ENCODE assay signal across 2 worm cellular contexts in the genomic region with DNA sequence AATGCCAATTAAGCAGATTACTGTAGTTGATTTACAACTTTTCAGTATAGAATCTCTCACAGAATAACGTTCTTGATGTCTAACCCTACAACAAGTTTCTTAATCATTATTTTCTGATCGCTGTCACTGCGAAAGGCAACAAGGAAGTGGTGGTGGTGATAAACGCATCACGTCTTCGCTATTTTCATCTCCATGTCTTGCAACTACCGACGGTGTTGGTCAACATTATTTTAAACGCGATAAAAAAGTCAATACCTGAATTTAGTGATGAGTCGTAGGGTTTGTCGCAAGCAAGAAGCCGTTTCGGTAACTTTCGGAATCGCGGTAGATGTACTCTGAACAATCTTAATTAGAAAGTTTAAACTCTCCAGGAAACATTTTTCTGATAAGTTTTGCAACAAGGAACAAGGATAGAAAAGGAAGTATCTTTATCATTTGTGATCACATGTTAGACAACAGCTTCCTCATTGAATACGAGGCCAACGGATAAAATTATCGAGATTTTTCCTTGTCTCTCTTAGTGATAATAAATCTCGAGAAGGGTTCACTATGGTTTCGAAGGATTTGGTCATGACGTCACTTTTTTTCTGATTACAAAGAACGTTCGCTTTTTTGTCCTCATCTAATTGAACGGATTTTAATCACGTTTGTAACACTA.
TF ChIP-seq lines count a peak whose summit lies in the region.

No protein-coding gene starts in this region.

TF ChIP-seq in whole organism, L2 larva, 48 proteins besides CTCF, POLR2A, EP300 and RAD21 (continued from another document):
- TF ChIP-seq zag-1 (tag; optimal IDR thresholded peaks at IDR 0.05; lab: Kevin White, UChicago) (no peak), mdl-1 (tag; optimal IDR thresholded peaks at IDR 0.05; lab: Kevin White, UChicago) (no peak), dmd-4 (tag; optimal IDR thresholded peaks at IDR 0.05; lab: Kevin White, UChicago) (no peak), lin-39 (tag; optimal IDR thresholded peaks at IDR 0.05; lab: Kevin White, UChicago) (no peak), nhr-129 (tag; optimal IDR thresholded peaks at IDR 0.05; lab: Kevin White, UChicago) (no peak), gmeb-1 (tag; optimal IDR thresholded peaks at IDR 0.05; lab: Kevin White, UChicago) (no peak), elt-3 (tag; optimal IDR thresholded peaks at IDR 0.05; lab: Kevin White, UChicago) (no peak), snpc-4 (tag; optimal IDR thresholded peaks at IDR 0.05; lab: Kevin White, UChicago) (no peak), C34F6.9 (tag; optimal IDR thresholded peaks at IDR 0.05; lab: Kevin White, UChicago) (no peak), nhr-237 (tag; optimal IDR thresholded peaks at IDR 0.05; lab: Kevin White, UChicago) (no peak), nhr-23 (tag; optimal IDR thresholded peaks at IDR 0.05; lab: Kevin White, UChicago) (no peak), nhr-11 (tag; optimal IDR thresholded peaks at IDR 0.05; lab: Kevin White, UChicago) (no peak), Y55F3AM.14 (GFP tag; optimal IDR thresholded peaks at IDR 0.05; lab: Kevin White, UChicago) (no peak), nhr-21 (tag; optimal IDR thresholded peaks at IDR 0.05; lab: Kevin White, UChicago) (peak; percentile 73), sem-4 (tag; optimal IDR thresholded peaks at IDR 0.05; lab: Kevin White, UChicago) (no peak), unc-55 (GFP tag; optimal IDR thresholded peaks at IDR 0.05; lab: Kevin White, UChicago) (no peak), mab-5 (tag; optimal IDR thresholded peaks at IDR 0.05; lab: Kevin White, UChicago) (no peak), aly-2 (tag; optimal IDR thresholded peaks at IDR 0.05; lab: Kevin White, UChicago) (no peak), F13H6.1 (tag; optimal IDR thresholded peaks at IDR 0.05; lab: Kevin White, UChicago) (no peak), R02D3.7 (tag; optimal IDR thresholded peaks at IDR 0.05; lab: Kevin White, UChicago) (no peak), ztf-11 (tag; optimal IDR thresholded peaks at IDR 0.05; lab: Kevin White, UChicago) (no peak), fos-1 (tag; optimal IDR thresholded peaks at IDR 0.05; lab: Kevin White, UChicago) (no peak), nhr-6 (tag; optimal IDR thresholded peaks at IDR 0.05; lab: Kevin White, UChicago) (no peak), ama-1 (optimal IDR thresholded peaks at IDR 0.05; lab: Kevin White, UChicago) (no peak), alr-1 (tag; optimal IDR thresholded peaks at IDR 0.05; lab: Kevin White, UChicago) (no peak)
TF ChIP-seq in whole organism, L2 larva: peak in this region for 5.

TF ChIP-seq in whole organism, L4 larva, 104 proteins besides CTCF, POLR2A, EP300 and RAD21 (continued from another document):
- peak in 1 of 2 experiments; percentile 8 for TF ChIP-seq mdl-1 (tag; optimal IDR thresholded peaks at IDR 0.05; lab: Kevin White, UChicago)
- TF ChIP-seq F10B5.3 (tag; optimal IDR thresholded peaks at IDR 0.05; lab: Kevin White, UChicago) = no peak
- no peak for TF ChIP-seq ceh-28 (tag; optimal IDR thresholded peaks at IDR 0.05; lab: Kevin White, UChicago)
- no peak for TF ChIP-seq daf-16 (GFP tag; optimal IDR thresholded peaks at IDR 0.05; lab: Kevin White, UChicago)
- TF ChIP-seq daf-16 (tag; optimal IDR thresholded peaks at IDR 0.05; lab: Kevin White, UChicago) = peak; percentile 2
